Worm (Caenorhabditis elegans): ENCODE data around the gene Y53G8AM.7.
A peak's percentile ranks its signal among the peaks of the same experiment; 100 is the strongest.

Y53G8AM.7 gene

DNA sequence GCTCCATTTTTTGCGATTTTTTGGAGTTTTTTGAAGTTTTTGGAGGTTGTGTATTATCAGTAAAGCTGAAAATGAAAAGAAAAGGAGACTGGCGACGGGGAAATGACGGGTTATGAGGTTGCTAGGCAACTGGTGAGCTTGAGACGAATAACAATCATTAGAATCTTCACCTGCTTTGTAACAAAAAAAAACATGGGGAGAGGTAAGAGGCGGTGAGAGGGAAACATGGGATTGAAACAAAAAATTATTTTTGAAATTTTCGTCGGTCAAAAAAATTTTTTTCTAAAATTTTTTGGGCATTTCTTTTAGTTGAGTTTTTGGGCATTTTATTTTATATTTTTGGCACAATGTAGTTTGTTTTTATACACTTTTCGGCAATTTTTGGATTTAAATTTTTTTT, at the start of gene Y53G8AM.7:
Y53G8AM.7 (minus strand) TSS at position 101 of the 400 bp plus-strand sequence.
- TF ChIP-seq dao-5 (tag; optimal IDR thresholded peaks at IDR 0.05) (no peak), W03F9.2 (tag; optimal IDR thresholded peaks at IDR 0.05) (no peak), him-1 (tag; optimal IDR thresholded peaks at IDR 0.05) (no peak)

DNA sequence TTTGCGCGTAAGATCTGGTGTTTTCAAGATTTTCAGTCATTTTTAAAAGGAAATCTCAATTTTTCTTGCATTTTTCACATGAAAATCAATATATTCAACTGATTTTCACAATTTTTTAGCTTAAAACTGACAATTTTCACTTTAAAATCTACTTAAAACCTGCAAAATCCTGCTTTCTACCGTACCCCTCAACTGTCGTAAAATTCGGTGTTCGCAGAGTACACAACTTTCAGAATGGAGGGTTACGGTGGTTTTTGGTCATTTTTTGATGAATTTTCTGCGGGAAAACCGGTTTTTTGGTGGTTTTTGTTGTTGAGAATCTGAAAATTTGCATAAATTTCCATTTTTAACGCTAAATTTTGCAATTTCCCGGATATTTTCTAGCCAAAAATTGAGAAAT, 45.6 kb upstream of the Y53G8AM.7 start:
- no peak for TF ChIP-seq him-1 (tag; optimal IDR thresholded peaks at IDR 0.05)

DNA sequence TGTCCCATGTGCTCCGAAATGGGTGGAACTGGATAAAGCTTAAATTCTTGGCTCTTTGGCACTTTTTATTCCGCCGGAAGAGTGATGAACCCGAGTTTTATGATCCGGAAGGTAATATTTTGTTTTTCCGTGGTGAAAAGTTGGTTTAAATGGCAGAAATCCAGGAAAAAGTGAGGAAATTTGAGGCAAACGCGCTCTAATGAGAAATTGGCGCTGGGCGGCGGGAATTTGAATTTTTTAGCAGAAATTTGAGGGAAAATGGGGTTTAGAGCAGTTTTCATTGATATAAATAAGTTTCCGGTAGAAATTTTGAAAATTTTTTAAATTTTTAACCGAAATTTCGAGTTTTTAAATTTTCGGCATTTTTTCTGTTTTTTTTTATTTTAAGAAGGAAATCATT, 45.1 kb upstream of the Y53G8AM.7 start:
- TF ChIP-seq W03F9.2 (tag; optimal IDR thresholded peaks at IDR 0.05), result no peak
- TF ChIP-seq dao-5 (tag; optimal IDR thresholded peaks at IDR 0.05), result no peak
- no peak for TF ChIP-seq him-1 (tag; optimal IDR thresholded peaks at IDR 0.05)

DNA sequence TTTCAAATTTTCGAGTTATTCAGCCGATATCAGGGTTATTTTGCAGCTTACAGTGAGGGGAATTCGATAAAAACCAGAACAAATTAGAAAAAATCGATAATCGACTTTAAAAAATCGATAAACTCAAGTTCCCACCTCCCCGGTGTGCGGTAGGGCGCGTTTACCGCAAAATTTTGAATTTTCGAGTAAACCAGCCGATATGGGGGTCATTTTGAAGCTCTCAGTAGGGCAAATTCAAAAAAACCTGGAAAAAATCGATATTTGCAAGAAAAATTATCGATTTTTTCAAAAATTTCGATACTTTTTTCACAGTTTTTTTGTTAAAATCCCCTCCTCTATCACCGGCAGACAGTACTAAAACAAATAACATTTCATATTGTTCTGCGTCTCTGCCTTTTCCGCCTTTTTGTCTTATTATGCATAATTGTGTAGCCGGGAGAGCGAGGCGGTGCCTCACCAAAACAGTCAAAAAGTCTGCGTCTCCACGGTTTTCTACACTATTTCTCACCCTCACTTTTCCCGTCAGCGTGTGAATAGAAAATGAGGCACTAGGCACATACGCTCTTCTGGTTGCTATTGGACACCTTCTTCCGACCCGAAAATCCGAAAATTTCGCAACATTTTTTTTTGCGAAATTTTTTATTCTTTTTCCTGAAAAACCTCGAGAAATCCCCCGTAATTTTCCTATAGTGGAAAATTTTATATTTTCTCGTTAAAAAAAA, 44.5 kb upstream of the Y53G8AM.7 start, which contains the start of gene ral-1:
ral-1 (plus strand) TSS at position 435 of the 722 bp plus-strand sequence.
- TF ChIP-seq dao-5 (tag; optimal IDR thresholded peaks at IDR 0.05) (no peak), him-1 (tag; optimal IDR thresholded peaks at IDR 0.05) (no peak), W03F9.2 (tag; optimal IDR thresholded peaks at IDR 0.05) (no peak)

DNA sequence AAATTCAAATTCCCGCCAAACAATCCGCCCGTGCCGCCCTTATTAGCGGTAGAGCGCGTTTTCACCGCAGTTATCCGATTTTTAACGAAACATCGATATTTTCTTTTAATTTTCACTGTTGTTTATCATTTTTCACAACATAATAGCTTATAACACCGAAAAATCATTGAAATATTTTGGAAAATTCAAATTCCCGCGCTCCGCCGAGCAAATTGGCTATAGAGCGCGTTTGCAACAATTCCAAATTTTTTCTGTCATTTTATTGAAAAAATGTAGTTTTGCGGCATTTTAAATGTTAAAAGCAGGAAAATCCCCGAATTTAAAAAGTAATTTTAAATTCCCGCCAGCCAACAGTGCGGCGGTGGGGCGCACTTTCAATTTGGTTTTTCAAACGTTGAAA, 43.2 kb upstream of the Y53G8AM.7 start:
- no peak for TF ChIP-seq W03F9.2 (tag; optimal IDR thresholded peaks at IDR 0.05)

DNA sequence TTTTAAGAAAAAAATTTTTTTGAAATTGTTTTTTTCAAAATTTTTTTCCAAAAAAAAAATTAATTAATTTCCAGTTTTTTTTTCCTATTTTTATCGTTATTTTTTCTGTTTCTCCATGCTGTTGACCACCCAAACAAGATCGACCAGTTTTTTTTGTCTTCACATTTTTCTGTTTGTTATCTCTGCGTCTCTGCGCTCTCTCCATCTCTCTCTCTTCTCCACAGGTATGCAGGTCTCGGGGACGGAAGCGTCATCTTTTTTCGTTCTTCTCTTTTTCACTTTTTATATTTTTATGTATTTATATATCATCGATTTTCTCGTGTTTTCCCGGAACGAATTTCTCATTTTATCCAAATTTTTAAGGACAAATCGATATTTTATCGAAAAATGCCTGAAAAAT, 42.4 kb upstream of the Y53G8AM.7 start:
- no peak for TF ChIP-seq W03F9.2 (tag; optimal IDR thresholded peaks at IDR 0.05)
- no peak for TF ChIP-seq dao-5 (tag; optimal IDR thresholded peaks at IDR 0.05)
- no peak for TF ChIP-seq him-1 (tag; optimal IDR thresholded peaks at IDR 0.05)

DNA sequence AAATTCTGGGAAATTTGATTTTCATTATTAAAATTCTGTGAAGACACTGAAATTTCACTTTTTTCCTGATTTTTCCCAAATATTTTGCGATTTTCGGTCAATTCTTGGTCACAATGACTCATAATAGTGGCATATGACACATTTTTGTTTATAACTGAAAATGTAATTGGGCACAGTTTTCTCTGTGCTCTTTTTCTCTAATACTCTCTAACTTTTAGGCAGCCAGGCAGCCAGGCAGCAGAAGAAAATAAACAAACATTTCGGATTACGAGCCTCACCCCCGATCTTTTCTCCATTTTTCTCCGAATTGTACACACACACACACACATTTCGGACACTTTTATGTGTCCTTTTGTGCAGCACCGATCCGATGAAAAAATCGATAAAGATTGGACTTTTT, 40.9 kb upstream of the Y53G8AM.7 start:
- TF ChIP-seq W03F9.2 (tag; optimal IDR thresholded peaks at IDR 0.05) (no peak), him-1 (tag; optimal IDR thresholded peaks at IDR 0.05) (no peak), dao-5 (tag; optimal IDR thresholded peaks at IDR 0.05) (no peak)

DNA sequence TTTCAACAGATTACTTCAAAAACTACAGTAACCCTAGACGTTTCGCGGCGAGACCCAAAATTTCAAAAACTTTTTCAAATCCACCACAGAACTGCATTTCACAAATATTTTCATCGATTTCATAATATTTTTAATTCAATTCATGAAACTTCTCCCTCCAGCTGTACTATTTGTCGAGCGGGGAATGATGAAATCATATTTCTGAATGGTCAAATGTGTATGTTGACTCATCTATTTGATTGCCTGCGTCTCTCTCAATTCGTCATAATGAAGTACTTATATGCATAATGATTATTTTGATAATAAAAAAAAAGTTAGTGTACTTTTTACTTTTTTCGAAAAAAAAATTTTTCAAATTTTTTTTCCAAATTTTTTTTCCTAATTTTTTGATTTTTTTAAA, 39.8 kb upstream of the Y53G8AM.7 start:
- TF ChIP-seq W03F9.2 (tag; optimal IDR thresholded peaks at IDR 0.05) (no peak), dao-5 (tag; optimal IDR thresholded peaks at IDR 0.05) (no peak)

DNA sequence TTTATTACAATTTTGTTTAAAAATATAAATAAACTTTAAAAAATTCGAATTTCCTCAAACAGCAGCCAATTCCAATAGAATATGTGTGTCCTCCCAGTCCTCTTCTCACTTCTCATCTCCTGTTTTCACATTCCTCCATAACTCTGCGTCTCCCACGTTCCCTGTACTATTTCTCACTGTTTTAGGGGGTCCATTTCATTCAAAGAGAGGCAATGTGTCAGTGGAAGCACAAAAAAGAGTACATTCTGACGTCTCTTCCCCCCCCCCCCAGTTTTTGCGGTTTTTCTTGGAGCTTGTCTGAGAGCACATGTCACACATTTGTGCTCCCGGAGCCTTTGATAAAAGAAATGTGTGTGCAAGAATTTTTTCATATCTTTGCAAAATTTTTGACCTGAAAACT, 38.1 kb upstream of the Y53G8AM.7 start:
- TF ChIP-seq dao-5 (tag; optimal IDR thresholded peaks at IDR 0.05), result no peak
- no peak for TF ChIP-seq W03F9.2 (tag; optimal IDR thresholded peaks at IDR 0.05)
- TF ChIP-seq him-1 (tag; optimal IDR thresholded peaks at IDR 0.05), result no peak

DNA sequence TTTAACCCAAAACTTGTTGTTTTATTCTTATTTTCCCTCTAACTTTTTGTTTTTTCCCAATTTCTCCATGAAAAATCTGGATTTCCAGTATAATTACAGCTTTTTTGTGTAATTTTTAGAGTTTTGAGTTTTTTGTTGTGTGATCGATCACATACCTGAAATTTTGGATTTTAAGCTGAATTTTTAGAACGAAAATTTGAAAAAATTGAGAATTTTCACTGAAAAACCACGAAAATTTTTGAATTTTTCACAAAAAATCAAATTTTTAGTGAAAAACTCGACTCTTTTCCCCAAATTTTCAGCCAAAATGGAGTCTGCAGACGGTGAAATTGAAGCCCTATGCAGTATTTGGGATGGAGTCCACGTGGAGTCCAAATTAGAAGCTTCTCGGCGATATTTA, 30.6 kb upstream of the Y53G8AM.7 start, which contains the start of gene Y53G8AR.5:
Y53G8AR.5 (plus strand) TSS at position 301 of the 400 bp plus-strand sequence.
- TF ChIP-seq dao-5 (tag; optimal IDR thresholded peaks at IDR 0.05) (no peak), him-1 (tag; optimal IDR thresholded peaks at IDR 0.05) (no peak), W03F9.2 (tag; optimal IDR thresholded peaks at IDR 0.05) (no peak)

DNA sequence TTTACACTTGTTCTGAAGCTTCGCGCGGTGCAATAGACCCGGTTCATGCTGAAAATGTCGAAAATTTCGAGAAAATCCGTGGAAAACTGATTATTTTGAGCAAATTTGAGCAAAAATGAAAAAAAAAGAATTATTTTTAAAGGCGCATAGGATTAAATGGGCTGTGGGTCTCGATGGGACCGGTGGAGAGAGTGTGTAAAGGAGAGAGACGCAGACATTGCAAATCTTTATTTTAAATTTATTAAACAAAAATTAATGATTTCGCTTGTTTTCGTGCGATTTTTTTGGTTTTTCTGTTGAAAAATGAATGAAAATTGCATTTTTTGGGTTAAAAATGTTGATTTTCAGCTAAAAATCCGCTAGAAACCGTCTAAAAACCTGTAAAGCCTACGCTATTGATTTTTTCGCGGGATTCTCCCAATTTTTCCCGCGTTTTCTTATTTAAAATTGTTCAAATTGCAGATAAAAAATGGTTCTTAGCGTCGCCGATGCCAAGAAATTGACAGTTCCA, 27.8 kb upstream of the Y53G8AM.7 start, which contains the start of the genes Y53G8AR.8 and Y53G8AR.6:
Y53G8AR.8 (minus strand) TSS at position 48 of the 511 bp plus-strand sequence.
Y53G8AR.6 (plus strand) TSS at position 461 of the 511 bp plus-strand sequence.
- TF ChIP-seq W03F9.2 (tag; optimal IDR thresholded peaks at IDR 0.05), result peak; percentile 41
- no peak for TF ChIP-seq him-1 (tag; optimal IDR thresholded peaks at IDR 0.05)
- no peak for TF ChIP-seq dao-5 (tag; optimal IDR thresholded peaks at IDR 0.05)

DNA sequence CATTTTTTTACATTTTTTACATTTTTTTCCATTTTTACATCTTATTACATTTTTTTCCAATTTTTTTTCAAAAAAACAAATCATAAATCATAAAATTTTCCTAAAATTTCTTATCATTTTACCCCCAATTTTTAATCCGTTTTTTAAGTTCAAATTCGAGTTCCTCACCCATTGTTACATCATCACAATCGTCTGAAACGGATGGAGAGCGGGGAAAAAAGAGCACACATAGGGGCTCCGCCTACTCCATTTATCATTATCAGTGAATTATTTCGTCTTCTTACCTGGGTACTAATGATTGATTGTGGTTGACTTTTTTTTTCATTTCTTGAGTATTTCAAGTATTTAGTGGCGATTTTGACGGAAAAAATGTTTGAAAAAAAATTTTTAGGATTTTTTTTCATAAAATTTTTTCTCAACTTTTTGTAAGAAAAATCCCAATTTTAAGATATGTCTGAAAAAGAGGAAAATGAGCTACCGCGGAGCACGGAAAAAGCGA, 15.4 kb upstream of the Y53G8AM.7 start, which contains the start of gene mfsd-8:
mfsd-8 (plus strand) TSS at position 449 of the 499 bp plus-strand sequence.
- TF ChIP-seq him-1 (tag; optimal IDR thresholded peaks at IDR 0.05) (no peak), W03F9.2 (tag; optimal IDR thresholded peaks at IDR 0.05) (no peak), dao-5 (tag; optimal IDR thresholded peaks at IDR 0.05) (no peak)

DNA sequence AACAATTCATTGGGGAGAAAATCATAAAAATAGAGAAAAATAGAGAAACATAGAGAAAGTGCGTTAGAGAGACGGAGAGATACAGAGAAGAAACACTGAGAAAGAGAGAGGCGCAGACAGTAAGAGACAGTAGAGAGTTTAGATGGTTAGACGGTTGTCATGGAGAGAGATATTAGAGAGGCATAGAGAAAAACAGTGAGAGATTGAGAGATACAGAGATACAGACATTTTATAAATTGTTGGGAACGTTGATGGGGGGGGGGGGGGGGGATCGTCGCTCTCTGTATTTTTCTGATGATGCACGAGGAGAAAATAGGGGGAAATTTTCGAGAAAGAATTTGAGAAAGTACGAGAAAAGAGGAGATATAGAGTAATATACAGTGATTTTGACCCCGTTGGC, 12.8 kb upstream of the Y53G8AM.7 start:
- TF ChIP-seq W03F9.2 (tag; optimal IDR thresholded peaks at IDR 0.05) (peak; percentile 49), him-1 (tag; optimal IDR thresholded peaks at IDR 0.05) (no peak), dao-5 (tag; optimal IDR thresholded peaks at IDR 0.05) (no peak)

DNA sequence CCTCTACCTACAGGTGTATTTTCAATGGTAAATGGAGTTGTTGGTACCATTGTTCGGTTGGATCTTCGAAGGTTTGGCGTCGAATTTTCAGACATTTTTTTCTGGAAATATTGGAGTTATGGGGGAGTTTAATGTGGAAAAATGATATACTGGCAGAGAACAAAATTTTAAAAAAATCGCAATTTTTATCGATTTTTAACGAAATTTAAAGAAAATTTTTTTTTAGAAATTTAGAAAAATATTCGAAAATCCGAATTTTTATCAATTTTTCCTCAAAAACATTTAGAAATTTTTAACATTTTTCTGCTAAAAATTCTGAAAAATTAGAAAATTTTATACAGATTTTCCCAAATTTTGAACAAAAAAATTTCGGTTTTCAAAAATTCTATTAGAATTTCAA, 12.1 kb upstream of the Y53G8AM.7 start, which contains the start of gene Y53G8AM.8:
Y53G8AM.8 (minus strand) TSS at position 101 of the 400 bp plus-strand sequence.
- no peak for TF ChIP-seq W03F9.2 (tag; optimal IDR thresholded peaks at IDR 0.05)
- no peak for TF ChIP-seq him-1 (tag; optimal IDR thresholded peaks at IDR 0.05)
- no peak for TF ChIP-seq dao-5 (tag; optimal IDR thresholded peaks at IDR 0.05)
